Worm (Caenorhabditis elegans) whole organism, young adult: ENCODE measurements around the gene maa-1.
"Not testable (repeated sequence)": the region's sequence is repeated elsewhere in the genome, so short reads cannot be mapped to it uniquely, and the experiment has no call there.

Experiments
- B0261.1 ChIP-seq: sonication (generic microtip); optimal IDR thresholded peaks from 2 replicates; lab custom pipeline; 2016; ENCODE audit warnings: mild to moderate bottlenecking, missing genetic modification characterization, moderate library complexity, missing compliant biosample characterization
- F23B12.7 ChIP-seq: sonication (generic microtip); optimal IDR thresholded peaks from 2 replicates; lab custom pipeline; 2017; ENCODE audit warnings: missing genetic modification characterization, mild to moderate bottlenecking, missing compliant biosample characterization, antibody characterized with exemption, moderate library complexity; ENCODE audit not compliant: insufficient read depth
- K11D2.4 ChIP-seq: fragments of 200-800 bp; sonication (Bioruptor generic); IDR thresholded peaks from 2 replicates; pipeline ENCODE4 v1.3.6; 2022; ENCODE audit warnings: missing genetic modification reagents, missing genetic modification characterization, missing compliant biosample characterization
- Y53F4B.3 ChIP-seq: fragments of 200-800 bp; sonication (Bioruptor generic); IDR thresholded peaks from 2 replicates; pipeline ENCODE4 v1.3.6; 2022; ENCODE audit warnings: missing genetic modification reagents, missing genetic modification characterization, missing compliant biosample characterization
- ZK185.1 ChIP-seq: sonication (generic microtip); optimal IDR thresholded peaks from 2 replicates; lab custom pipeline; 2016; ENCODE audit warnings: mild to moderate bottlenecking, missing genetic modification characterization, missing compliant biosample characterization; ENCODE audit not compliant: poor library complexity, severe bottlenecking
- ama-1 ChIP-seq, 3 experiments: fragments of 150-350 bp in 1 of 3; sonication (generic microtip) in 2 of 3; optimal IDR thresholded peaks; 2 replicates each; lab custom pipeline; 2014 to 2018; ENCODE audit warnings: missing biosample characterization in 2 of 3, missing genetic modification characterization in 2 of 3, missing genetic modification reagents in 2 of 3
- attf-3 ChIP-seq: fragments of 200-800 bp; sonication (Bioruptor generic); conservative IDR thresholded peaks from 2 replicates; pipeline ENCODE4 v1.3.6; 2022; ENCODE audit warnings: missing genetic modification reagents, missing genetic modification characterization, missing compliant biosample characterization
- cebp-1 ChIP-seq, 2 experiments: fragments of 200-800 bp in 1 of 2; sonication (Bioruptor generic) in 1 of 2; sonication (generic microtip) in 1 of 2; IDR thresholded peaks in 1 of 2; optimal IDR thresholded peaks in 1 of 2; 2 replicates each; pipeline versions ENCODE4 v1.3.6 to Lab custom; 2017 to 2022; ENCODE audit warnings: missing compliant biosample characterization in 2 of 2, missing genetic modification characterization in 2 of 2, mild to moderate bottlenecking in 1 of 2, missing genetic modification reagents in 1 of 2, moderate library complexity in 1 of 2
- die-1 ChIP-seq: sonication (generic microtip); optimal IDR thresholded peaks from 2 replicates; lab custom pipeline; 2016; ENCODE audit warnings: missing genotype, mild to moderate bottlenecking, missing genetic modification characterization, missing compliant biosample characterization
- hsf-1 ChIP-seq: fragments of 200-800 bp; sonication (Bioruptor generic); IDR thresholded peaks from 2 replicates; pipeline ENCODE4 v1.3.6; 2022; ENCODE audit warnings: missing genetic modification reagents, missing genetic modification characterization, missing compliant biosample characterization
- let-607 ChIP-seq, 2 experiments: fragments of 200-800 bp in 1 of 2; sonication (Bioruptor generic) in 1 of 2; sonication (generic microtip) in 1 of 2; optimal IDR thresholded peaks; 2 replicates each; lab custom pipeline; 2016 to 2018; ENCODE audit warnings: mild to moderate bottlenecking in 2 of 2, missing compliant biosample characterization in 2 of 2, missing genetic modification characterization in 2 of 2, moderate library complexity in 2 of 2, missing genotype in 1 of 2
- lin-35 ChIP-seq, 3 experiments: fragments of 150-350 bp in 2 of 3; sonication (generic microtip) in 1 of 3; optimal IDR thresholded peaks; 2 replicates each; lab custom pipeline; 2014 to 2018; ENCODE audit warnings: missing biosample characterization in 3 of 3, missing genetic modification characterization in 3 of 3, missing genetic modification reagents in 3 of 3
- lin-54 ChIP-seq: fragments of 200-800 bp; sonication (Bioruptor generic); optimal IDR thresholded peaks from 2 replicates; lab custom pipeline; 2018; ENCODE audit warnings: mild to moderate bottlenecking, missing genetic modification characterization, missing compliant biosample characterization
- lsl-1 ChIP-seq: fragments of 200-800 bp; sonication (Bioruptor generic); optimal IDR thresholded peaks from 2 replicates; lab custom pipeline; 2018; ENCODE audit warnings: mild to moderate bottlenecking, missing genetic modification characterization, moderate library complexity, missing compliant biosample characterization
- nhr-80 ChIP-seq: sonication (generic microtip); optimal IDR thresholded peaks from 2 replicates; lab custom pipeline; 2016; ENCODE audit warnings: missing genetic modification characterization, missing compliant biosample characterization
- snpc-1.3 ChIP-seq: sonication (generic microtip); optimal IDR thresholded peaks from 2 replicates; lab custom pipeline; 2017; ENCODE audit warnings: missing genetic modification characterization, mild to moderate bottlenecking, missing compliant biosample characterization, antibody characterized with exemption, moderate library complexity, missing genotype, missing genetic modification reagents; ENCODE audit not compliant: insufficient read depth
- snpc-3.4 ChIP-seq: sonication (generic microtip); optimal IDR thresholded peaks from 2 replicates; lab custom pipeline; 2017; ENCODE audit warnings: missing genetic modification characterization, mild to moderate bottlenecking, missing compliant biosample characterization, antibody characterized with exemption, moderate library complexity, missing genotype, missing genetic modification reagents

The maa-1 gene

DNA sequence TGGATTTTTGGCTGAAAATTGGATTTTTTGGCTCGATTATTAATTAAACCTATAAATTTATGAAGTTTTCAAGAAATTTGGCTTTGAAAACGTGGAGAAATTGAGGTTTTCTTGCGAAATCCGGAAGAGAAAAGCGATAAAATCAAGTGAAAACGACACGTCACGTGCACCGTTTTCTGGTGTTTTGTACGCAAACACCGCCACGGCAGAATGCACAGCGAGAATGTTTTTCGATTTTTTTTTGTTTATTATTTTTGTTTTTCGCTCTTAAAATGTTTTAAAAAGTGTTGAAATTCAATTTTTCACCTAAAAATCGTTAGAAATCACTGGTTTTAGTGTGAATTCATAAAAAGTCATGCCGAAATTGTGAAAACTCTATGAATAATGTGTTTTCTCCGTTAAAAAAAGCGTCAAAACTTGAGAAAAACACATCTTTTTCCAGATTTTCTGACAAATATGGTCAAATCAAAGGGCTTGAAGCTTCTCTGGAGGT lies 47.8 kb downstream of the maa-1 start, which contains the start of gene immp-1:
immp-1 (plus strand) TSS at position 443 of the 493 bp plus-strand sequence.
- TF ChIP-seq ZK185.1 (no peak), snpc-3.4 (tag; lab: Kevin White, UChicago) (no peak), F23B12.7 (tag; lab: Kevin White, UChicago) (peak; percentile 14), snpc-1.3 (tag; lab: Kevin White, UChicago) (peak; percentile 33), nhr-80 (tag; lab: Kevin White, UChicago) (no peak), B0261.1 (tag; lab: Kevin White, UChicago) (no peak), lin-54 (GFP tag; lab: Kevin White, UChicago) (peak; percentile 11), hsf-1 (GFP tag; lab: Robert Waterston, UW) (no peak), cebp-1 (GFP tag; IDR thresholded peaks at IDR 0.05; lab: Robert Waterston, UW) (no peak), cebp-1 (tag; optimal IDR thresholded peaks at IDR 0.05; lab: Kevin White, UChicago) (peak; percentile 82), lin-35 (GFP tag; optimal IDR thresholded peaks at IDR 0.05; lab: Kevin White, UChicago) (peak in 1 of 3 experiments; percentile 27), K11D2.4 (GFP tag; lab: Robert Waterston, UW) (no peak), attf-3 (GFP tag; lab: Robert Waterston, UW) (no peak), let-607 (tag; optimal IDR thresholded peaks at IDR 0.05; lab: Kevin White, UChicago) (peak; percentile 45 to 78), lsl-1 (no peak)

DNA sequence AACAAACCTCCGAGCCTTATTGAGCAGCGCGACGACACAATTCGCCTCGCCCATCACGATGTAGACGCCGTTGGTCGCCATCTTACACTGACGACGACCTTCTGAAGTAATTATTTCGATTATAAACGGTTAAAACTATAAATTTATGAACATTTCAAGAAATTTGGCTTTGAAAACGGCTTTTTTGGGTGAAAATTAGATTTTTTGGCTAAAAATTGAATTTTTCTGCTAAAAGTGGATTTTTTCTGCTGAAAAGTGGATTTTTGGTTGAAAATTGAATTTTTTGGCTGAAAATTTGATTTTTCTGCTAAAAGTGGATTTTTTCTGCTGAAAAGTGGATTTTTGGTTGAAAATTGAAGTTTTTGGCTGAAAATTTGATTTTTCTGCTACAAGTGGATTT lies 48.7 kb downstream of the maa-1 start, which contains the start of gene gbf-1:
gbf-1 (minus strand) TSS at position 101 of the 400 bp plus-strand sequence.
- not testable (repeated sequence) for TF ChIP-seq die-1; Y53F4B.3 (GFP tag; lab: Robert Waterston, UW); ama-1 (optimal IDR thresholded peaks at IDR 0.05; lab: Kevin White, UChicago); ama-1 (GFP tag; optimal IDR thresholded peaks at IDR 0.05; lab: Kevin White, UChicago)
- TF ChIP-seq, all 124 proteins: peak for 0; not testable (repeated sequence) for 124
